Worm (Caenorhabditis elegans) whole organism, mixed stage, embryonic: Measurements from ENCODE around the gene tag-325.

Experiments used
- ceh-43 ChIP-seq: fragments of 200-800 bp; sonication (Bioruptor generic); optimal IDR thresholded peaks from 2 replicates; lab custom pipeline; 2018; ENCODE audit warnings: mild to moderate bottlenecking, missing genetic modification characterization, moderate library complexity, missing compliant biosample characterization
- nhr-28 ChIP-seq: fragments of 150-350 bp; optimal IDR thresholded peaks from 2 replicates; lab custom pipeline; 2014; ENCODE audit warnings: missing biosample characterization, missing genetic modification characterization
- unc-62 ChIP-seq: fragments of 150-350 bp; optimal IDR thresholded peaks from 2 replicates; lab custom pipeline; 2014; ENCODE audit warnings: missing biosample characterization, missing genetic modification reagents, missing genetic modification characterization

- no peak for TF ChIP-seq unc-62 (GFP tag; lab: Kevin White, UChicago)
- TF ChIP-seq nhr-28 (tag; lab: Kevin White, UChicago), result no peak
- no peak for TF ChIP-seq ceh-43
Observed at ce11 chrIII:4748109-4748508, 48.5 kb upstream of the tag-325 start, which contains the start of gene col-89.
